Worm (Caenorhabditis elegans) whole organism, L1 larva: ENCODE results near the gene F44E5.2.

Experiments used
- C04F5.9 ChIP-seq: sonication (generic microtip); optimal IDR thresholded peaks from 2 replicates; lab custom pipeline; 2016; ENCODE audit warnings: missing genetic modification characterization, missing compliant biosample characterization
- F16B12.6 ChIP-seq: fragments of 150-350 bp; optimal IDR thresholded peaks from 2 replicates; lab custom pipeline; 2014; ENCODE audit warnings: missing biosample characterization, missing genetic modification characterization
- Y116A8C.19 ChIP-seq: sonication (generic microtip); optimal IDR thresholded peaks from 2 replicates; lab custom pipeline; 2016; ENCODE audit warnings: missing compliant biosample characterization, missing genetic modification characterization, borderline replicate concordance
- ama-1 ChIP-seq: fragments of 150-350 bp; optimal IDR thresholded peaks from 2 replicates; lab custom pipeline; 2014
- ceh-8 ChIP-seq: fragments of 200-800 bp; sonication (Bioruptor generic); optimal IDR thresholded peaks from 2 replicates; lab custom pipeline; 2018; ENCODE audit warnings: mild to moderate bottlenecking, missing genetic modification characterization, moderate library complexity, missing compliant biosample characterization
- ces-1 ChIP-seq: fragments of 150-350 bp; optimal IDR thresholded peaks from 2 replicates; lab custom pipeline; 2014; ENCODE audit warnings: missing biosample characterization, missing genetic modification reagents, missing genetic modification characterization
- dpl-1 ChIP-seq, 3 experiments: fragments of 150-350 bp in 2 of 3; sonication (generic microtip) in 1 of 3; optimal IDR thresholded peaks; 2 replicates each; lab custom pipeline; 2014 to 2017; ENCODE audit warnings: missing biosample characterization in 3 of 3, missing genetic modification characterization in 3 of 3, missing genetic modification reagents in 3 of 3
- dsc-1 ChIP-seq: sonication (generic microtip); optimal IDR thresholded peaks from 2 replicates; lab custom pipeline; 2016; ENCODE audit warnings: mild to moderate bottlenecking, missing genetic modification characterization, missing compliant biosample characterization
- efl-1 ChIP-seq, 4 experiments: fragments of 150-350 bp; optimal IDR thresholded peaks in 3 of 4; peaks in 1 of 4; 1 replicate in 1 of 4; 2 replicates in 3 of 4; lab custom pipeline; 2014; ENCODE audit warnings: missing biosample characterization in 2 of 4, missing genetic modification characterization in 2 of 4, missing genetic modification reagents in 2 of 4
- efl-3 ChIP-seq: fragments of 200-800 bp; sonication (Bioruptor generic); optimal IDR thresholded peaks from 2 replicates; lab custom pipeline; 2018; ENCODE audit warnings: mild to moderate bottlenecking, missing genetic modification characterization, missing compliant biosample characterization
- egl-27 ChIP-seq, 2 experiments: fragments of 150-350 bp in 1 of 2; sonication (generic microtip); optimal IDR thresholded peaks; 3 replicates each; lab custom pipeline; 2017 to 2018; ENCODE audit warnings: missing biosample characterization in 2 of 2, missing genetic modification characterization in 2 of 2, missing genetic modification reagents in 2 of 2
- hpl-2 ChIP-seq: fragments of 150-350 bp; optimal IDR thresholded peaks from 2 replicates; lab custom pipeline; 2014; ENCODE audit warnings: missing biosample characterization, missing genetic modification reagents, missing genetic modification characterization
- irx-1 ChIP-seq: sonication (generic microtip); optimal IDR thresholded peaks from 2 replicates; lab custom pipeline; 2016; ENCODE audit warnings: missing genetic modification characterization, missing compliant biosample characterization
- jun-1 ChIP-seq: fragments of 150-350 bp; optimal IDR thresholded peaks from 2 replicates; lab custom pipeline; 2014; ENCODE audit warnings: missing biosample characterization, missing genetic modification reagents, missing genetic modification characterization
- lin-14 ChIP-seq: fragments of 200-800 bp; sonication (Bioruptor generic); optimal IDR thresholded peaks from 2 replicates; lab custom pipeline; 2018; ENCODE audit warnings: mild to moderate bottlenecking, missing genetic modification characterization, moderate library complexity, missing compliant biosample characterization
- lin-15B ChIP-seq: fragments of 150-350 bp; sonication (generic microtip); optimal IDR thresholded peaks from 3 replicates; lab custom pipeline; 2014; ENCODE audit warnings: missing biosample characterization, missing genetic modification characterization
- lin-35 ChIP-seq, 2 experiments: fragments of 150-350 bp; optimal IDR thresholded peaks; 2 replicates each; lab custom pipeline; 2014; ENCODE audit warnings: missing biosample characterization in 2 of 2, missing genetic modification characterization in 2 of 2, missing genetic modification reagents in 2 of 2
- mef-2 ChIP-seq: fragments of 150-350 bp; optimal IDR thresholded peaks from 2 replicates; lab custom pipeline; 2014; ENCODE audit warnings: missing biosample characterization, missing genetic modification characterization
- nhr-12 ChIP-seq: sonication (generic microtip); optimal IDR thresholded peaks from 2 replicates; lab custom pipeline; 2017; ENCODE audit warnings: missing biosample characterization, missing genetic modification characterization
- nhr-19 ChIP-seq: fragments of 200-800 bp; sonication (Bioruptor generic); conservative IDR thresholded peaks from 2 replicates; pipeline ENCODE4 v1.3.6; 2022; ENCODE audit warnings: missing genetic modification characterization, missing compliant biosample characterization
- nhr-237 ChIP-seq: fragments of 150-350 bp; optimal IDR thresholded peaks from 2 replicates; lab custom pipeline; 2014; ENCODE audit warnings: missing biosample characterization, missing genetic modification characterization
- nhr-28 ChIP-seq: fragments of 150-350 bp; optimal IDR thresholded peaks from 2 replicates; lab custom pipeline; 2014; ENCODE audit warnings: missing biosample characterization, missing genetic modification characterization
- nhr-76 ChIP-seq: sonication (generic microtip); optimal IDR thresholded peaks from 2 replicates; lab custom pipeline; 2017; ENCODE audit warnings: missing biosample characterization, missing genetic modification characterization
- nhr-77 ChIP-seq: fragments of 150-350 bp; optimal IDR thresholded peaks from 2 replicates; lab custom pipeline; 2014; ENCODE audit warnings: missing biosample characterization, missing genetic modification characterization
- nhr-84 ChIP-seq: sonication (generic microtip); optimal IDR thresholded peaks from 2 replicates; lab custom pipeline; 2017; ENCODE audit warnings: missing biosample characterization, missing genetic modification characterization
- nhr-85 ChIP-seq: sonication (generic microtip); peaks from one replicate; lab custom pipeline; 2016; ENCODE audit warnings: missing genetic modification characterization, inconsistent platforms, missing compliant biosample characterization
- nhr-90 ChIP-seq: sonication (generic microtip); optimal IDR thresholded peaks from 2 replicates; lab custom pipeline; 2016; ENCODE audit warnings: mild to moderate bottlenecking, missing genetic modification characterization, missing compliant biosample characterization; ENCODE audit not compliant: poor library complexity
- pax-3 ChIP-seq: fragments of 200-800 bp; sonication (Bioruptor generic); optimal IDR thresholded peaks from 2 replicates; lab custom pipeline; 2018; ENCODE audit warnings: mild to moderate bottlenecking, missing genetic modification characterization, moderate library complexity, missing compliant biosample characterization
- rnt-1 ChIP-seq: sonication (generic microtip); optimal IDR thresholded peaks from 2 replicates; lab custom pipeline; 2016; ENCODE audit warnings: mild to moderate bottlenecking, missing genetic modification characterization, moderate library complexity, missing compliant biosample characterization
- snpc-4 ChIP-seq: fragments of 150-350 bp; optimal IDR thresholded peaks from 2 replicates; lab custom pipeline; 2014; ENCODE audit warnings: missing biosample characterization, missing genetic modification characterization
- sox-4 ChIP-seq: sonication (generic microtip); optimal IDR thresholded peaks from 2 replicates; lab custom pipeline; 2016; ENCODE audit warnings: missing genetic modification characterization, missing compliant biosample characterization
- sptf-1 ChIP-seq: fragments of 150-350 bp; optimal IDR thresholded peaks from 2 replicates; lab custom pipeline; 2014; ENCODE audit warnings: missing biosample characterization, missing genetic modification characterization
- swsn-7 ChIP-seq: sonication (generic microtip); optimal IDR thresholded peaks from 2 replicates; lab custom pipeline; 2016; ENCODE audit warnings: missing genetic modification characterization, missing compliant biosample characterization
- tbx-2 ChIP-seq: sonication (generic microtip); optimal IDR thresholded peaks from 2 replicates; lab custom pipeline; 2016; ENCODE audit warnings: missing genetic modification characterization, missing compliant biosample characterization
- tlp-1 ChIP-seq: fragments of 150-350 bp; optimal IDR thresholded peaks from 2 replicates; lab custom pipeline; 2014; ENCODE audit warnings: missing biosample characterization, missing genetic modification characterization
- unc-30 ChIP-seq: sonication (generic microtip); optimal IDR thresholded peaks from 2 replicates; lab custom pipeline; 2017; ENCODE audit warnings: missing biosample characterization, missing genetic modification characterization
- zag-1 ChIP-seq: fragments of 150-350 bp; optimal IDR thresholded peaks from 2 replicates; lab custom pipeline; 2014; ENCODE audit warnings: missing biosample characterization, missing genetic modification characterization
- ztf-11 ChIP-seq, 2 experiments: sonication (generic microtip); optimal IDR thresholded peaks; 2 replicates each; lab custom pipeline; 2016 to 2017; ENCODE audit warnings: missing genetic modification characterization in 2 of 2, missing biosample characterization in 1 of 2, missing compliant biosample characterization in 1 of 2
- ztf-4 ChIP-seq: fragments of 150-350 bp; optimal IDR thresholded peaks from 2 replicates; lab custom pipeline; 2014; ENCODE audit warnings: missing biosample characterization, missing genetic modification characterization

The F44E5.2 gene

ce11 chrII:11731174-11731724, 35.3 kb upstream of the F44E5.2 start (continued):
- TF ChIP-seq unc-30 (tag; lab: Kevin White, UChicago): no peak
- no peak for TF ChIP-seq pax-3 (tag; lab: Kevin White, UChicago)
- no peak for TF ChIP-seq lin-15B (tag; lab: Kevin White, UChicago)
- TF ChIP-seq swsn-7 (tag; lab: Kevin White, UChicago): no peak
- TF ChIP-seq tlp-1 (tag; lab: Kevin White, UChicago): no peak
- no peak for TF ChIP-seq jun-1 (tag; lab: Kevin White, UChicago)
- TF ChIP-seq nhr-84 (tag; lab: Kevin White, UChicago): no peak
- TF ChIP-seq nhr-77 (tag; lab: Kevin White, UChicago): no peak
- peak; percentile 65 for TF ChIP-seq nhr-90 (tag; lab: Kevin White, UChicago)
- no peak for TF ChIP-seq ces-1 (GFP tag; lab: Kevin White, UChicago)
- TF ChIP-seq mef-2 (tag; lab: Kevin White, UChicago): no peak
- TF ChIP-seq dpl-1 (GFP tag; optimal IDR thresholded peaks at IDR 0.05; lab: Kevin White, UChicago): no peak
- no peak; the same call in 1 of the 2 replicates for TF ChIP-seq nhr-19 (GFP tag; lab: Robert Waterston, UW)
- no peak for TF ChIP-seq Y116A8C.19 (tag; lab: Kevin White, UChicago)
- TF ChIP-seq hpl-2: no peak
- TF ChIP-seq F16B12.6 (tag; lab: Kevin White, UChicago): no peak
- no peak for TF ChIP-seq C04F5.9
- TF ChIP-seq irx-1 (tag; lab: Kevin White, UChicago): no peak
- TF ChIP-seq nhr-12 (tag; lab: Kevin White, UChicago): no peak
- TF ChIP-seq ztf-4 (tag; lab: Kevin White, UChicago): peak; percentile 4
- no peak for TF ChIP-seq nhr-237 (tag; lab: Kevin White, UChicago)
- no peak for TF ChIP-seq efl-1 (optimal IDR thresholded peaks at IDR 0.05; lab: Kevin White, UChicago)
- peak in 1 of 2 experiments; percentile 88 for TF ChIP-seq efl-1 (GFP tag; optimal IDR thresholded peaks at IDR 0.05 in 1 of 2; lab: Kevin White, UChicago)
- no peak for TF ChIP-seq tbx-2
- no peak for TF ChIP-seq lin-35 (GFP tag; optimal IDR thresholded peaks at IDR 0.05; lab: Kevin White, UChicago)
- no peak for TF ChIP-seq efl-3 (GFP tag; lab: Kevin White, UChicago)
- TF ChIP-seq rnt-1: peak; percentile 19

ce11 chrII:11732513-11732912, 34.1 kb upstream of the F44E5.2 start, which contains the start of gene F13D12.8:
TSS of gene F13D12.8 (minus strand) at chrII:11732594.
- TF ChIP-seq ztf-11 (tag; optimal IDR thresholded peaks at IDR 0.05; lab: Kevin White, UChicago): no peak
- no peak for TF ChIP-seq ama-1 (lab: Kevin White, UChicago)
- TF ChIP-seq sox-4: no peak
- TF ChIP-seq Y116A8C.19 (tag; lab: Kevin White, UChicago): no peak
- TF ChIP-seq nhr-76 (tag; lab: Kevin White, UChicago): no peak
- TF ChIP-seq zag-1 (tag; lab: Kevin White, UChicago): no peak
- TF ChIP-seq egl-27 (tag; optimal IDR thresholded peaks at IDR 0.05; lab: Kevin White, UChicago): no peak
- peak; percentile 73 for TF ChIP-seq lin-14 (GFP tag; lab: Kevin White, UChicago)
- no peak for TF ChIP-seq nhr-28 (tag; lab: Kevin White, UChicago)
- peak; percentile 36 for TF ChIP-seq snpc-4 (tag; lab: Kevin White, UChicago)
- peak; percentile 62 for TF ChIP-seq dsc-1
- TF ChIP-seq sptf-1 (tag; lab: Kevin White, UChicago): no peak
- TF ChIP-seq nhr-84 (tag; lab: Kevin White, UChicago): no peak
- TF ChIP-seq, all 84 proteins: peak for 3

ce11 chrII:11733850-11734249, 32.7 kb upstream of the F44E5.2 start:
- TF ChIP-seq lin-14 (GFP tag; lab: Kevin White, UChicago) (peak; percentile 44), nhr-85 (tag; lab: Kevin White, UChicago) (peak; percentile 29), ceh-8 (GFP tag; lab: Kevin White, UChicago) (no peak)
